Fruit fly (Drosophila melanogaster) whole organism, embryonic: Measurements from ENCODE around the gene CG6287.

ENCODE experiments used
- Atf6 ChIP-seq: fragments of 200-800 bp; sonication (Bioruptor generic); IDR thresholded peaks from 2 replicates; pipeline ENCODE4 v1.3.6; 2022; ENCODE audit warnings: missing biosample characterization, missing genetic modification characterization
- CG10147 ChIP-seq: fragments of 200-800 bp; sonication (Bioruptor generic); optimal IDR thresholded peaks from 2 replicates; lab custom pipeline; 2019; ENCODE audit warnings: missing biosample characterization, mild to moderate bottlenecking, missing genetic modification characterization, moderate library complexity
- CG11093 ChIP-seq: fragments of 200-800 bp; sonication (Bioruptor generic); IDR thresholded peaks from 3 replicates; pipeline ENCODE4 v1.3.6; 2022; ENCODE audit warnings: missing biosample characterization, missing genetic modification characterization
- CG6254 ChIP-seq: fragments of 200-800 bp; sonication (Bioruptor generic); optimal IDR thresholded peaks from 3 replicates; lab custom pipeline; 2017; ENCODE audit warnings: mild to moderate bottlenecking, missing biosample characterization, missing genetic modification reagents, missing genetic modification characterization
- E2f2 ChIP-seq: fragments of 200-800 bp; sonication (Bioruptor generic); IDR thresholded peaks from 2 replicates; pipeline ENCODE4 v1.3.6; 2022; ENCODE audit warnings: missing biosample characterization, missing genetic modification characterization
- Mes4 ChIP-seq: fragments of 200-800 bp; sonication (Bioruptor generic); optimal IDR thresholded peaks from 2 replicates; lab custom pipeline; 2016; ENCODE audit warnings: missing biosample characterization, missing genetic modification characterization
- Spps ChIP-seq: fragments of 200-800 bp; sonication (Bioruptor generic); optimal IDR thresholded peaks from 2 replicates; lab custom pipeline; 2018; ENCODE audit warnings: missing biosample characterization, mild to moderate bottlenecking, missing genetic modification characterization
- h ChIP-seq: fragments of >200 bp; optimal IDR thresholded peaks from 2 replicates; lab custom pipeline; 2017
- inv ChIP-seq: fragments of 200-800 bp; sonication (Bioruptor generic); IDR thresholded peaks from 2 replicates; pipeline ENCODE4 v1.3.6; 2022; ENCODE audit warnings: missing biosample characterization, missing genetic modification characterization; ENCODE audit not compliant: partially characterized antibody
- nom ChIP-seq: fragments of 200-800 bp; sonication (Bioruptor generic); optimal IDR thresholded peaks from 2 replicates; lab custom pipeline; 2017; ENCODE audit warnings: missing biosample characterization, missing genetic modification characterization, mild to moderate bottlenecking, moderate library complexity, missing genetic modification reagents
- p53 ChIP-seq: fragments of 200-800 bp; sonication (Bioruptor generic); optimal IDR thresholded peaks from 2 replicates; lab custom pipeline; 2016; ENCODE audit warnings: missing biosample characterization, missing genetic modification characterization
- slp2 ChIP-seq: fragments of 200-800 bp; sonication (Bioruptor generic); optimal IDR thresholded peaks from 2 replicates; lab custom pipeline; 2016; ENCODE audit warnings: missing biosample characterization, missing genetic modification characterization
- toy ChIP-seq: fragments of 200-800 bp; sonication (Bioruptor generic); IDR thresholded peaks from 2 replicates; pipeline ENCODE4 v1.3.6; 2022; ENCODE audit warnings: missing biosample characterization, missing genetic modification characterization

DNA sequence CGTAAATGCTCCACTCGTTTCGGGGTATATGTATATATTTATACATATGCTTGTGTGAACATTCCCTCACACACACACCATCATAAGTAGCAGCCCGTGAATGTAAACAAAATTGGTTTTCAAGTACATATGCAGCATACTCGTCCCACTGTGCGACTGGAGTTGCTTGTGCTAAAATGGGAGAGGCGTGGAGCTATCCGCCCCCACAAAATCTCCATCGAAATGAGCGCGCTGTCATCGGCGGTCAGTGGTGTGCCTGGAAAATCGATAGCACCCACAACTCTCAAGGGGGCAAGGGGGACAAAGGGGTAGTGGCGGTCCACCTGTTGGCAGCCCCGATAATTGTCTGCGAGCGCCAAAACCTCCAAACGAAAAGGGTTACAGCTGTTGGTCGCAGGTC is 12.5 kb upstream of the CG6287 start:
- no peak for TF ChIP-seq CG6254
- no peak for TF ChIP-seq Spps (tag; lab: Kevin White, UChicago)
- no peak for TF ChIP-seq p53 (GFP tag; lab: Kevin White, UChicago)
- 0 out of 2 replicates have a peak, but pooled peaks have one; percentile 24 for TF ChIP-seq Atf6 (GFP tag; lab: Robert Waterston, UW)
- TF ChIP-seq E2f2: no peak
- TF ChIP-seq h (lab: Kevin White, UChicago): no peak
- no peak for TF ChIP-seq inv (GFP tag; lab: Robert Waterston, UW)
- TF ChIP-seq slp2: no peak
- TF ChIP-seq CG10147 (GFP tag; lab: Kevin White, UChicago): no peak
- no peak for TF ChIP-seq CG11093 (GFP tag; lab: Robert Waterston, UW)
- no peak for TF ChIP-seq Mes4
- no peak for TF ChIP-seq nom (GFP tag; lab: Kevin White, UChicago)
- TF ChIP-seq toy (GFP tag; lab: Robert Waterston, UW): no peak
